Fruit fly (Drosophila melanogaster) whole organism, wandering third instar larva: ENCODE data around the gene corolla.

Experiments used
- Abd-B ChIP-seq: fragments of >200 bp; optimal IDR thresholded peaks from 2 replicates; lab custom pipeline; 2017; ENCODE audit warnings: missing biosample characterization, missing genetic modification characterization
- CG32264 ChIP-seq: fragments of 200-800 bp; sonication (Bioruptor generic); optimal IDR thresholded peaks from 2 replicates; lab custom pipeline; 2016; ENCODE audit warnings: missing biosample characterization, missing genetic modification characterization
- Hr83 ChIP-seq: fragments of 200-300 bp; sonication (Bioruptor generic); optimal IDR thresholded peaks from 2 replicates; lab custom pipeline; 2016; ENCODE audit warnings: missing biosample characterization, mild to moderate bottlenecking, missing genetic modification characterization, moderate library complexity; ENCODE audit not compliant: poor library complexity, severe bottlenecking
- Jra ChIP-seq: sonication (Bioruptor generic); optimal IDR thresholded peaks from 2 replicates; lab custom pipeline; 2016; ENCODE audit warnings: missing biosample characterization, missing genetic modification characterization
- Myc ChIP-seq: fragments of >200 bp; optimal IDR thresholded peaks from 2 replicates; lab custom pipeline; 2017
- OdsH ChIP-seq: fragments of 200-800 bp; sonication (Bioruptor generic); optimal IDR thresholded peaks from 2 replicates; lab custom pipeline; 2016; ENCODE audit warnings: missing biosample characterization, mild to moderate bottlenecking, missing genetic modification characterization
- psq ChIP-seq: fragments of 200-800 bp; sonication (Bioruptor generic); optimal IDR thresholded peaks from 3 replicates; lab custom pipeline; 2017; ENCODE audit warnings: missing biosample characterization, mild to moderate bottlenecking, missing genetic modification characterization, moderate library complexity
- usp ChIP-seq: fragments of >200 bp; optimal IDR thresholded peaks from 2 replicates; lab custom pipeline; 2017; ENCODE audit warnings: missing biosample characterization, missing genetic modification characterization

DNA sequence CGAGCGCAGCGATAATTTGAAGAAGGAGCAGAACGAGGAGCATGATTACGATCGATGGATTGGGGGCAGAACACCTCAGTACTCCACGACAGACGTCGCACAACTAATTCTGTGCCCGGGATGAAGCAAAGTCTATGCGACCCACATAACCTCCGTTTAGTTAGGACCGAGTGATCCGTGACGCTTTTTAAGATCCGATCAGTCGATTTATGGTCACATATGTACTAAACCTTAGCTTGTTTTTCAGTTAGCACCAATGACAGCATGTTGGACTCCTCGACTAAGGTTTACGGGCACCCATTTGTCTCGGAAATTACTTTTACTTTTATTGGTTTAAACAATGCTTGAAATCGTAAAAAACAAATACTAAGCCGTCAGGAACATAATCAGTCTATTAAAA, 39.9 kb upstream of the corolla start, which contains the start of gene CG12990:
- no peak for TF ChIP-seq Hr83 (GFP tag; lab: Kevin White, UChicago)
- TF ChIP-seq psq = no peak
- no peak for TF ChIP-seq CG32264 (GFP tag; lab: Kevin White, UChicago)
- TF ChIP-seq Jra (GFP tag; lab: Kevin White, UChicago) = no peak
- TF ChIP-seq usp (GFP tag; lab: Kevin White, UChicago) = no peak
- TF ChIP-seq Abd-B (GFP tag; lab: Kevin White, UChicago) = no peak
- no peak for TF ChIP-seq Myc (lab: Kevin White, UChicago)
- no peak for TF ChIP-seq OdsH (GFP tag; lab: Kevin White, UChicago)
